Fruit fly (Drosophila melanogaster) Kc167 (cell line): Measurements from ENCODE around the gene TfIIB.

ENCODE experiments used
- Myc ChIP-seq: fragments of >200 bp; optimal IDR thresholded peaks from 2 replicates; lab custom pipeline; 2017; ENCODE audit warnings: missing external identifiers
- Sin3A ChIP-seq: fragments of >200 bp; optimal IDR thresholded peaks from 2 replicates; lab custom pipeline; 2018; ENCODE audit warnings: missing external identifiers
- h ChIP-seq: fragments of >200 bp; optimal IDR thresholded peaks from 3 replicates; lab custom pipeline; 2018; ENCODE audit warnings: missing external identifiers
- insv ChIP-seq: fragments of >200 bp; optimal IDR thresholded peaks from 3 replicates; lab custom pipeline; 2018; ENCODE audit warnings: missing external identifiers
- psq ChIP-seq: fragments of >200 bp; optimal IDR thresholded peaks from 2 replicates; lab custom pipeline; 2017; ENCODE audit warnings: missing external identifiers
- ttk ChIP-seq: sonication (Bioruptor generic); optimal IDR thresholded peaks from 2 replicates; lab custom pipeline; 2017; ENCODE audit warnings: missing external identifiers

Gene TfIIB

dm6 chr2L:10474268-10474678, 43.1 kb downstream of the TfIIB start, which contains the start of gene RluA-1:
RluA-1 (minus strand) TSS chr2L:10474349.
- TF ChIP-seq Sin3A (lab: Kevin White, UChicago) (no peak), insv (lab: Kevin White, UChicago) (no peak), Myc (lab: Kevin White, UChicago) (no peak), h (no peak), psq (lab: Kevin White, UChicago) (no peak), ttk (lab: Kevin White, UChicago) (no peak)

dm6 chr2L:10474815-10475214, 43.7 kb downstream of the TfIIB start:
- TF ChIP-seq Sin3A (lab: Kevin White, UChicago) (no peak), psq (lab: Kevin White, UChicago) (no peak), ttk (lab: Kevin White, UChicago) (no peak), Myc (lab: Kevin White, UChicago) (no peak), h (no peak), insv (lab: Kevin White, UChicago) (no peak)

DNA sequence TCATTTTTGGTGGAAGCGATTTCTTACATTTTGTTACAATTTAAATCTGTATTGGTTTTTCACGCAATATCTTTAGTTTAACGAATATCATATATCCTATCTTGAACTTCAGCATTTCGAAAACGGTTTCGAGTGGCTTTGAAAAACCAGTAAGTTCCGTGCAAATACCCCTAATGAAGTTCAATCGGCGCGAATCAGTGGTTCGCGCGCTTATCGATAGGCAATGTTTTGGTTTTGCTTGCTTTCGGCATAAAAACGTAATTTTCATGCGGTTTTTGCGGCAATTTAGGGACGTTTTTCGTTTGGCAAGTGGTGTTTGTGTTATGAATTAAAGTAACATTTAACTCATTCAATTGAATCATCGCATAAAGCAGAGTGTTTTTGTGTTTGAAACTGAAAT, 45.7 kb downstream of the TfIIB start, which contains the start of gene RluA-2:
RluA-2 (plus strand) TSS at position 195 of the 400 bp plus-strand sequence.
- no peak for TF ChIP-seq psq (lab: Kevin White, UChicago)
- no peak for TF ChIP-seq h
- TF ChIP-seq insv (lab: Kevin White, UChicago) = no peak
- TF ChIP-seq Myc (lab: Kevin White, UChicago) = no peak
- no peak for TF ChIP-seq Sin3A (lab: Kevin White, UChicago)
- TF ChIP-seq ttk (lab: Kevin White, UChicago) = no peak

- TF ChIP-seq insv (lab: Kevin White, UChicago) (no peak), psq (lab: Kevin White, UChicago) (no peak), Myc (lab: Kevin White, UChicago) (no peak), Sin3A (lab: Kevin White, UChicago) (no peak), h (no peak), ttk (lab: Kevin White, UChicago) (no peak)
These were observed 48.7 kb downstream of the TfIIB start for dm6 chr2L:10479859-10480258.
